Fruit fly (Drosophila melanogaster) whole organism, embryonic: ENCODE measurements around the gene sau.

Experiments used
- BtbVII ChIP-seq: fragments of 200-800 bp; sonication (Bioruptor generic); optimal IDR thresholded peaks from 3 replicates; lab custom pipeline; 2017; ENCODE audit warnings: missing biosample characterization, mild to moderate bottlenecking, missing genetic modification characterization
- C15 ChIP-seq: fragments of 200-800 bp; sonication (Bioruptor generic); IDR thresholded peaks from 3 replicates; pipeline ENCODE4 v1.3.6; 2022; ENCODE audit warnings: missing biosample characterization, missing genetic modification characterization
- CG10274 ChIP-seq: fragments of 200-800 bp; sonication (Bioruptor generic); optimal IDR thresholded peaks from 3 replicates; lab custom pipeline; 2017; ENCODE audit warnings: missing biosample characterization, mild to moderate bottlenecking, missing genetic modification characterization
- CG10321 ChIP-seq: fragments of 200-800 bp; sonication (Bioruptor generic); IDR thresholded peaks from 2 replicates; pipeline ENCODE4 v1.3.6; 2022; ENCODE audit warnings: missing biosample characterization, missing genetic modification characterization
- CG11085 ChIP-seq: fragments of 200-800 bp; sonication (Bioruptor generic); IDR thresholded peaks from 2 replicates; pipeline ENCODE4 v1.3.6; 2022; ENCODE audit warnings: missing biosample characterization, missing genetic modification characterization
- CG12219 ChIP-seq: fragments of 200-800 bp; sonication (Bioruptor generic); optimal IDR thresholded peaks from 3 replicates; lab custom pipeline; 2018; ENCODE audit warnings: missing biosample characterization, mild to moderate bottlenecking, missing genetic modification characterization
- CG12744 ChIP-seq: fragments of 200-800 bp; sonication (Bioruptor generic); optimal IDR thresholded peaks from 2 replicates; lab custom pipeline; 2016; ENCODE audit warnings: missing biosample characterization, missing genetic modification characterization
- CG17829 ChIP-seq: fragments of 200-800 bp; optimal IDR thresholded peaks from 2 replicates; lab custom pipeline; 2019; ENCODE audit warnings: missing biosample characterization, mild to moderate bottlenecking, missing genetic modification characterization, moderate library complexity
- CG18262 ChIP-seq: fragments of 200-800 bp; optimal IDR thresholded peaks from 3 replicates; lab custom pipeline; 2019; ENCODE audit warnings: missing biosample characterization, mild to moderate bottlenecking, missing genetic modification characterization, moderate library complexity
- CG1832 ChIP-seq: fragments of 200-800 bp; sonication (Bioruptor generic); optimal IDR thresholded peaks from 2 replicates; lab custom pipeline; 2017; ENCODE audit warnings: missing biosample characterization, mild to moderate bottlenecking, missing genetic modification characterization, inconsistent platforms
- CG2120 ChIP-seq: fragments of 200-800 bp; sonication (Bioruptor generic); optimal IDR thresholded peaks from 3 replicates; lab custom pipeline; 2016; ENCODE audit warnings: missing biosample characterization, missing genetic modification characterization
- CG2199 ChIP-seq: fragments of 200-800 bp; sonication (Bioruptor generic); IDR thresholded peaks from 3 replicates; pipeline ENCODE4 v1.3.6; 2022; ENCODE audit warnings: missing biosample characterization, missing genetic modification characterization
- CG31224 ChIP-seq: fragments of 200-800 bp; sonication (Bioruptor generic); IDR thresholded peaks from 2 replicates; pipeline ENCODE4 v1.3.6; 2022; ENCODE audit warnings: missing biosample characterization, missing genetic modification characterization
- CG32532 ChIP-seq: fragments of 200-800 bp; sonication (Bioruptor generic); IDR thresholded peaks from 2 replicates; pipeline ENCODE4 v1.3.6; 2022; ENCODE audit warnings: missing biosample characterization, missing genetic modification characterization
- CG4282 ChIP-seq: fragments of 200-800 bp; sonication (Bioruptor generic); optimal IDR thresholded peaks from 2 replicates; lab custom pipeline; 2016; ENCODE audit warnings: missing biosample characterization, missing genetic modification characterization
- CG4404 ChIP-seq: fragments of 200-800 bp; sonication (Bioruptor generic); IDR thresholded peaks from 2 replicates; pipeline ENCODE4 v1.3.6; 2022; ENCODE audit warnings: missing biosample characterization, missing genetic modification characterization
- CG5953 ChIP-seq: fragments of 200-800 bp; sonication (Bioruptor generic); IDR thresholded peaks from 2 replicates; pipeline ENCODE4 v1.3.6; 2022; ENCODE audit warnings: missing biosample characterization, missing genetic modification characterization
- CG6175 ChIP-seq: fragments of 200-800 bp; sonication (Bioruptor generic); IDR thresholded peaks from 3 replicates; pipeline ENCODE4 v1.3.6; 2022; ENCODE audit warnings: missing biosample characterization, missing genetic modification characterization
- CG7271 ChIP-seq: fragments of 200-800 bp; sonication (Bioruptor generic); optimal IDR thresholded peaks from 2 replicates; lab custom pipeline; 2018; ENCODE audit warnings: missing biosample characterization, mild to moderate bottlenecking, missing genetic modification characterization, moderate library complexity
- CG7839 ChIP-seq: fragments of 200-800 bp; sonication (Bioruptor generic); optimal IDR thresholded peaks from 3 replicates; lab custom pipeline; 2018; ENCODE audit warnings: missing biosample characterization, mild to moderate bottlenecking, missing genetic modification characterization, moderate library complexity
- CG7987 ChIP-seq: fragments of 200-800 bp; sonication (Bioruptor generic); optimal IDR thresholded peaks from 2 replicates; lab custom pipeline; 2018; ENCODE audit warnings: missing biosample characterization, mild to moderate bottlenecking, missing genetic modification characterization, moderate library complexity
- CG8281 ChIP-seq: fragments of 200-800 bp; sonication (Bioruptor generic); optimal IDR thresholded peaks from 2 replicates; lab custom pipeline; 2018; ENCODE audit warnings: missing biosample characterization, mild to moderate bottlenecking, missing genetic modification characterization, moderate library complexity
- CG8388 ChIP-seq: fragments of 200-800 bp; sonication (Bioruptor generic); optimal IDR thresholded peaks from 2 replicates; lab custom pipeline; 2019; ENCODE audit warnings: missing biosample characterization, mild to moderate bottlenecking, missing genetic modification characterization, moderate library complexity
- CG9932 ChIP-seq: fragments of 200-800 bp; sonication (Bioruptor generic); IDR thresholded peaks from 2 replicates; pipeline ENCODE4 v1.3.6; 2022; ENCODE audit warnings: missing biosample characterization, missing genetic modification characterization
- Fer1 ChIP-seq: fragments of 200-800 bp; sonication (Bioruptor generic); optimal IDR thresholded peaks from 2 replicates; lab custom pipeline; 2017; ENCODE audit warnings: missing biosample characterization, mild to moderate bottlenecking, missing genetic modification characterization
- Gug ChIP-seq: fragments of 200-800 bp; sonication (Bioruptor generic); IDR thresholded peaks from 4 replicates; pipeline ENCODE4 v1.3.6; 2022; ENCODE audit warnings: missing biosample characterization, missing genetic modification characterization
- Hr51 ChIP-seq, 2 experiments: fragments of 200-800 bp; sonication (Bioruptor generic); optimal IDR thresholded peaks; 2 replicates in 1 of 2; 3 replicates in 1 of 2; lab custom pipeline; 2016 to 2018; ENCODE audit warnings: missing biosample characterization in 2 of 2, missing genetic modification characterization in 2 of 2, mild to moderate bottlenecking in 1 of 2, moderate library complexity in 1 of 2
- Max ChIP-seq: fragments of 200-800 bp; sonication (Bioruptor generic); optimal IDR thresholded peaks from 2 replicates; lab custom pipeline; 2016; ENCODE audit warnings: missing biosample characterization, mild to moderate bottlenecking, missing genetic modification characterization
- NC2α ChIP-seq: fragments of 200-800 bp; sonication (Bioruptor generic); optimal IDR thresholded peaks from 2 replicates; lab custom pipeline; 2016; ENCODE audit warnings: missing biosample characterization, missing genetic modification characterization
- NfI ChIP-seq: fragments of 200-800 bp; sonication (Bioruptor generic); optimal IDR thresholded peaks from 3 replicates; lab custom pipeline; 2018; ENCODE audit warnings: missing biosample characterization, mild to moderate bottlenecking, missing genetic modification characterization, moderate library complexity
- Optix ChIP-seq: fragments of 200-800 bp; sonication (Bioruptor generic); IDR thresholded peaks from 3 replicates; pipeline ENCODE4 v1.3.6; 2022; ENCODE audit warnings: missing biosample characterization, missing genetic modification characterization
- ash1 ChIP-seq: fragments of 200-800 bp; sonication (Bioruptor generic); optimal IDR thresholded peaks from 2 replicates; lab custom pipeline; 2018; ENCODE audit warnings: missing biosample characterization, mild to moderate bottlenecking, missing genetic modification characterization
- bigmax ChIP-seq: fragments of 200-800 bp; sonication (Bioruptor generic); optimal IDR thresholded peaks from 2 replicates; lab custom pipeline; 2018; ENCODE audit warnings: missing biosample characterization, mild to moderate bottlenecking, missing genetic modification characterization
- chif ChIP-seq, 2 experiments: fragments of 200-800 bp; sonication (Bioruptor generic); optimal IDR thresholded peaks; 3 replicates each; lab custom pipeline; 2016; ENCODE audit warnings: missing biosample characterization in 2 of 2, missing genetic modification characterization in 2 of 2
- chn ChIP-seq: fragments of 200-800 bp; sonication (Bioruptor generic); optimal IDR thresholded peaks from 2 replicates; lab custom pipeline; 2016; ENCODE audit warnings: missing biosample characterization, missing genetic modification characterization
- corto ChIP-seq: fragments of 200-800 bp; sonication (Bioruptor generic); optimal IDR thresholded peaks from 2 replicates; lab custom pipeline; 2016; ENCODE audit warnings: missing biosample characterization, mild to moderate bottlenecking, missing genetic modification characterization, moderate library complexity
- crc ChIP-seq: fragments of 200-800 bp; sonication (Bioruptor generic); optimal IDR thresholded peaks from 2 replicates; lab custom pipeline; 2016; ENCODE audit warnings: missing biosample characterization, missing genetic modification characterization
- luna ChIP-seq: fragments of 200-800 bp; sonication (Bioruptor generic); optimal IDR thresholded peaks from 2 replicates; lab custom pipeline; 2016; ENCODE audit warnings: missing biosample characterization, missing genetic modification characterization
- nmo ChIP-seq: fragments of 200-800 bp; sonication (Bioruptor generic); optimal IDR thresholded peaks from 2 replicates; lab custom pipeline; 2018; ENCODE audit warnings: missing biosample characterization, mild to moderate bottlenecking, missing genetic modification characterization, moderate library complexity
- nom ChIP-seq: fragments of 200-800 bp; sonication (Bioruptor generic); optimal IDR thresholded peaks from 2 replicates; lab custom pipeline; 2017; ENCODE audit warnings: missing biosample characterization, missing genetic modification characterization, mild to moderate bottlenecking, moderate library complexity, missing genetic modification reagents
- ranshi ChIP-seq: fragments of 200-800 bp; sonication (Bioruptor generic); IDR thresholded peaks from 2 replicates; pipeline ENCODE4 v1.3.6; 2022; ENCODE audit warnings: missing biosample characterization, missing genetic modification characterization
- repo ChIP-seq: fragments of 200-800 bp; sonication (Bioruptor generic); optimal IDR thresholded peaks from 2 replicates; lab custom pipeline; 2016; ENCODE audit warnings: missing biosample characterization, missing genetic modification characterization
- rib ChIP-seq: fragments of 200-800 bp; sonication (Bioruptor generic); IDR thresholded peaks from 2 replicates; pipeline ENCODE4 v1.3.6; 2022; ENCODE audit warnings: missing biosample characterization, missing genetic modification characterization
- slbo ChIP-seq: fragments of 200-800 bp; sonication (Bioruptor generic); IDR thresholded peaks from 2 replicates; pipeline ENCODE4 v1.3.6; 2022; ENCODE audit warnings: missing biosample characterization, missing genetic modification characterization
- sob ChIP-seq: fragments of 200-800 bp; sonication (Bioruptor generic); IDR thresholded peaks from 2 replicates; pipeline ENCODE4 v1.3.6; 2022; ENCODE audit warnings: missing biosample characterization, missing genetic modification characterization
- sqz ChIP-seq: fragments of 200-800 bp; sonication (Bioruptor generic); optimal IDR thresholded peaks from 3 replicates; lab custom pipeline; 2018; ENCODE audit warnings: missing biosample characterization, mild to moderate bottlenecking, missing genetic modification characterization
- stc ChIP-seq: fragments of 200-800 bp; sonication (Bioruptor generic); IDR thresholded peaks from 2 replicates; pipeline ENCODE4 v1.3.6; 2022; ENCODE audit warnings: missing biosample characterization, missing genetic modification characterization
- toy ChIP-seq: fragments of 200-800 bp; sonication (Bioruptor generic); IDR thresholded peaks from 2 replicates; pipeline ENCODE4 v1.3.6; 2022; ENCODE audit warnings: missing biosample characterization, missing genetic modification characterization
- trh ChIP-seq: fragments of 200-800 bp; sonication (Bioruptor generic); optimal IDR thresholded peaks from 2 replicates; lab custom pipeline; 2016; ENCODE audit warnings: missing biosample characterization, missing genetic modification characterization
- ttk ChIP-seq: fragments of 200-800 bp; sonication (Bioruptor generic); IDR thresholded peaks from 2 replicates; pipeline ENCODE4 v2.1.2; 2022; ENCODE audit warnings: missing biosample characterization, missing genetic modification characterization
- wek ChIP-seq: fragments of 200-800 bp; sonication (Bioruptor generic); optimal IDR thresholded peaks from 3 replicates; lab custom pipeline; 2018; ENCODE audit warnings: missing biosample characterization, mild to moderate bottlenecking, missing genetic modification characterization, moderate library complexity

Gene sau

DNA sequence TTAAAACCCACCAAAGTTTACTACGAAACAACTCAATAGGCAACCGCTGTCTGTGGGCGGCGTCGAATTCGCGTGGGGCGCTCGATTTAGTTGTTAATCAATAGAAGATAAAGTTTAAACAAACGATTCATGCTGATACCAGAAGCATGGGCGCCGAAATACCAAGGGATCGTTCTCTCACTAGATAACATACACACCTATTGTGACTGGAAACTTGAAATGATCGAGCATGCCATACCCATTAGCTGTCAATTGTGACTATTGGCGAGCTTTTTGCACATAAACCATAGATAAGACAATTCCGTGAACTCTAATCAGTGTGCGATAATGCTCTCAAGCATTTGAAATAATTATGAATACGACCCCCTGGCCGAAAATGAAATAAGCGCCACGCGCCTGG, 46.8 kb upstream of the sau start (continued):
- TF ChIP-seq Fer1 (GFP tag; lab: Kevin White, UChicago) (peak; percentile 66), C15 (GFP tag; lab: Robert Waterston, UW) (0 out of 3 replicates have a peak, but pooled peaks have one; percentile 38), wek (GFP tag; lab: Kevin White, UChicago) (peak; percentile 32), NC2α (GFP tag; lab: Kevin White, UChicago) (peak; percentile 67), BtbVII (peak; percentile 63), CG4282 (GFP tag; lab: Kevin White, UChicago) (peak; percentile 57), Optix (peak; percentile 76), CG32532 (GFP tag; lab: Robert Waterston, UW) (peak; percentile 84), CG2120 (GFP tag; lab: Kevin White, UChicago) (peak; percentile 91), CG8281 (tag; lab: Kevin White, UChicago) (peak; percentile 45), crc (GFP tag; lab: Kevin White, UChicago) (peak; percentile 24), ttk (GFP tag; lab: Robert Waterston, UW) (peak; percentile 44), toy (0 out of 2 replicates have a peak, but pooled peaks have one; percentile 44), repo (GFP tag; lab: Kevin White, UChicago) (no peak), rib (GFP tag; lab: Robert Waterston, UW) (peak; percentile 83), CG10274 (GFP tag; lab: Kevin White, UChicago) (peak; percentile 41), CG11085 (GFP tag; lab: Robert Waterston, UW) (peak; percentile 46; the same call in 1 of the 2 replicates), ash1 (GFP tag; lab: Kevin White, UChicago) (peak; percentile 30), CG4404 (GFP tag; lab: Robert Waterston, UW) (peak; percentile 65), NfI (GFP tag; lab: Kevin White, UChicago) (peak; percentile 74), CG8388 (GFP tag; lab: Kevin White, UChicago) (peak; percentile 63), CG10321 (GFP tag; lab: Robert Waterston, UW) (no peak; the same call in 1 of the 2 replicates), Max (GFP tag; lab: Kevin White, UChicago) (peak; percentile 7), CG1832 (no peak), bigmax (GFP tag; lab: Kevin White, UChicago) (no peak), nmo (GFP tag; lab: Kevin White, UChicago) (peak; percentile 83), sqz (no peak), CG6175 (GFP tag; lab: Robert Waterston, UW) (0 out of 3 replicates have a peak, but pooled peaks have one; percentile 48), CG17829 (tag; lab: Kevin White, UChicago) (peak; percentile 53), CG7987 (GFP tag; lab: Kevin White, UChicago) (peak; percentile 54), sob (GFP tag; lab: Robert Waterston, UW) (peak; percentile 74), CG2199 (GFP tag; lab: Robert Waterston, UW) (0 out of 3 replicates have a peak, but pooled peaks have one; percentile 50), CG18262 (peak; percentile 46), chif (GFP tag; optimal IDR thresholded peaks at IDR 0.05; lab: Kevin White, UChicago) (peak; percentile 58 to 63), nom (no peak), chn (GFP tag; lab: Kevin White, UChicago) (peak; percentile 74), trh (GFP tag; lab: Kevin White, UChicago) (peak; percentile 54), CG12219 (GFP tag; lab: Kevin White, UChicago) (peak; percentile 71), Hr51 (GFP tag; optimal IDR thresholded peaks at IDR 0.05; lab: Kevin White, UChicago) (peak; percentile 9 to 88), ranshi (GFP tag; lab: Robert Waterston, UW) (peak; percentile 58; the same call in 1 of the 2 replicates), CG31224 (peak; percentile 75), CG7839 (tag; lab: Kevin White, UChicago) (peak; percentile 78), CG12744 (GFP tag; lab: Kevin White, UChicago) (peak; percentile 70), luna (GFP tag; lab: Kevin White, UChicago) (peak; percentile 21), stc (GFP tag; lab: Robert Waterston, UW) (peak; percentile 83), corto (GFP tag; lab: Kevin White, UChicago) (no peak), CG7271 (no peak), CG9932 (GFP tag; lab: Robert Waterston, UW) (peak; percentile 85), Gug (GFP tag; lab: Robert Waterston, UW) (peak; percentile 63; the same call in 2 of the 4 replicates), slbo (GFP tag; lab: Robert Waterston, UW) (peak; percentile 89), CG5953 (peak; percentile 68; the same call in 1 of the 2 replicates)
